Worm (Caenorhabditis elegans): ENCODE results near the gene W04H10.6.

W04H10.6 gene

ce11 chrII:591110-591509, 17.1 kb downstream of the W04H10.6 start, which contains the start of gene W08F4.10:
W08F4.10 (minus strand) TSS chrII:591210.
- TF ChIP-seq mml-1 (tag; optimal IDR thresholded peaks at IDR 0.05) = no peak
- TF ChIP-seq nhr-77 (tag; optimal IDR thresholded peaks at IDR 0.05) = no peak
- no peak for TF ChIP-seq elt-1 (tag; optimal IDR thresholded peaks at IDR 0.05)
- TF ChIP-seq sea-2 (GFP tag; optimal IDR thresholded peaks at IDR 0.05) = no peak
- TF ChIP-seq lin-39 (tag; optimal IDR thresholded peaks at IDR 0.05) = no peak
- no peak for TF ChIP-seq elt-3 (tag; optimal IDR thresholded peaks at IDR 0.05)
- TF ChIP-seq nhr-12 (tag; optimal IDR thresholded peaks at IDR 0.05) = no peak
- TF ChIP-seq ztf-4 (tag; optimal IDR thresholded peaks at IDR 0.05) = no peak
- TF ChIP-seq ceh-16 (tag; optimal IDR thresholded peaks at IDR 0.05) = no peak

- no peak for TF ChIP-seq nhr-237 (tag; optimal IDR thresholded peaks at IDR 0.05)
- no peak for TF ChIP-seq ama-1 (optimal IDR thresholded peaks at IDR 0.05)
- TF ChIP-seq nhr-76 (tag; optimal IDR thresholded peaks at IDR 0.05) = no peak
- no peak for TF ChIP-seq mml-1 (tag; optimal IDR thresholded peaks at IDR 0.05)
- no peak for TF ChIP-seq nhr-11 (tag; optimal IDR thresholded peaks at IDR 0.05)
- no peak for TF ChIP-seq elt-1 (tag; optimal IDR thresholded peaks at IDR 0.05)
- no peak for TF ChIP-seq lin-15B (tag; optimal IDR thresholded peaks at IDR 0.05)
- TF ChIP-seq sea-2 (GFP tag; optimal IDR thresholded peaks at IDR 0.05) = no peak
Measured at ce11 chrII:587533-587932, 20.7 kb downstream of the W04H10.6 start, which contains the start of gene fbxb-34. fbxb-34 (plus strand) TSS chrII:587833.

ce11 chrII:584321-584848, 23.9 kb downstream of the W04H10.6 start, which contains the start of the genes W08F4.12 and W08F4.13:
W08F4.12 (minus strand) TSS chrII:584421.
W08F4.13 (plus strand) TSS chrII:584798.
- TF ChIP-seq lin-39 (tag; optimal IDR thresholded peaks at IDR 0.05) (no peak), nhr-43 (tag; optimal IDR thresholded peaks at IDR 0.05; ENCODE audit: poor library complexity, severe bottlenecking) (no peak), daf-12 (tag; optimal IDR thresholded peaks at IDR 0.05) (no peak), sea-2 (GFP tag; optimal IDR thresholded peaks at IDR 0.05) (no peak), elt-1 (tag; optimal IDR thresholded peaks at IDR 0.05) (no peak), fos-1 (tag; optimal IDR thresholded peaks at IDR 0.05) (no peak), ama-1 (optimal IDR thresholded peaks at IDR 0.05) (no peak), unc-62 (GFP tag; optimal IDR thresholded peaks at IDR 0.05) (no peak), elt-3 (tag; optimal IDR thresholded peaks at IDR 0.05) (no peak), nhr-76 (tag; optimal IDR thresholded peaks at IDR 0.05) (no peak), lsy-12 (tag; optimal IDR thresholded peaks at IDR 0.05) (no peak), ztf-11 (tag; optimal IDR thresholded peaks at IDR 0.05) (no peak), nhr-12 (tag; optimal IDR thresholded peaks at IDR 0.05) (no peak), elt-2 (tag; optimal IDR thresholded peaks at IDR 0.05) (no peak), mml-1 (tag; optimal IDR thresholded peaks at IDR 0.05) (no peak), eor-1 (tag; optimal IDR thresholded peaks at IDR 0.05) (no peak), nhr-67 (tag; optimal IDR thresholded peaks at IDR 0.05) (no peak)

- TF ChIP-seq lsy-12 (tag; optimal IDR thresholded peaks at IDR 0.05) = no peak
- no peak for TF ChIP-seq ZK546.5 (tag; optimal IDR thresholded peaks at IDR 0.05)
- TF ChIP-seq egl-27 (tag; optimal IDR thresholded peaks at IDR 0.05) = no peak
- TF ChIP-seq pha-4 (tag; optimal IDR thresholded peaks at IDR 0.05) = no peak
Measured at ce11 chrII:582649-583048, 25.6 kb downstream of the W04H10.6 start, which contains the start of gene fbxb-14. fbxb-14 (minus strand) TSS chrII:582749.

ce11 chrII:581983-582382, 26.3 kb downstream of the W04H10.6 start:
- TF ChIP-seq tbx-2 (tag; optimal IDR thresholded peaks at IDR 0.05) = no peak
- no peak for TF ChIP-seq R02D3.7 (tag; optimal IDR thresholded peaks at IDR 0.05)
- no peak for TF ChIP-seq lin-39 (tag; optimal IDR thresholded peaks at IDR 0.05)
- no peak for TF ChIP-seq egl-5 (tag; optimal IDR thresholded peaks at IDR 0.05)
- no peak for TF ChIP-seq fkh-10 (GFP tag; optimal IDR thresholded peaks at IDR 0.05)

ce11 chrII:580189-580643, 28.0 kb downstream of the W04H10.6 start, which contains the start of the genes cdc-37 and W08F4.3:
cdc-37 (minus strand) TSS chrII:580593.
W08F4.3 (plus strand) TSS chrII:580602.
- TF ChIP-seq lin-15B (tag; optimal IDR thresholded peaks at IDR 0.05) (peak; percentile 16), nhr-23 (tag; optimal IDR thresholded peaks at IDR 0.05) (no peak), hmg-11 (tag; optimal IDR thresholded peaks at IDR 0.05) (peak; percentile 44)

Data from whole organism, L3 larva.